Worm (Caenorhabditis elegans): ENCODE results near the gene srxa-6.

- TF ChIP-seq nhr-21 (tag; optimal IDR thresholded peaks at IDR 0.05) (no peak), unc-39 (tag; optimal IDR thresholded peaks at IDR 0.05) (no peak), R02D3.7 (tag; optimal IDR thresholded peaks at IDR 0.05) (no peak), skn-1 (tag; optimal IDR thresholded peaks at IDR 0.05) (no peak), lsy-2 (tag; optimal IDR thresholded peaks at IDR 0.05) (peak in 1 of 2 experiments; percentile 0), ztf-1 (GFP tag; conservative IDR thresholded peaks at IDR 0.05) (no peak), nhr-6 (tag; optimal IDR thresholded peaks at IDR 0.05) (no peak)
These were observed 14.3 kb downstream of the srxa-6 start for ce11 chrV:20749098-20749497.
